Worm (Caenorhabditis elegans) whole organism, L1 larva: ENCODE measurements around the gene F52H2.3.

Source experiments
- C16A3.4 ChIP-seq: fragments of 150-350 bp; optimal IDR thresholded peaks from 2 replicates; lab custom pipeline; 2014; ENCODE audit warnings: missing biosample characterization, missing genetic modification characterization
- C34B4.2 ChIP-seq: sonication (generic microtip); optimal IDR thresholded peaks from 2 replicates; lab custom pipeline; 2017; ENCODE audit warnings: mild to moderate bottlenecking, missing genetic modification characterization, missing compliant biosample characterization
- aha-1 ChIP-seq: fragments of 150-350 bp; optimal IDR thresholded peaks from 2 replicates; lab custom pipeline; 2014; ENCODE audit warnings: missing biosample characterization, missing genetic modification characterization
- aly-2 ChIP-seq: fragments of 150-350 bp; optimal IDR thresholded peaks from 2 replicates; lab custom pipeline; 2014; ENCODE audit warnings: missing biosample characterization, missing genetic modification characterization
- ceh-8 ChIP-seq: fragments of 200-800 bp; sonication (Bioruptor generic); optimal IDR thresholded peaks from 2 replicates; lab custom pipeline; 2018; ENCODE audit warnings: mild to moderate bottlenecking, missing genetic modification characterization, moderate library complexity, missing compliant biosample characterization
- ceh-90 ChIP-seq: sonication (generic microtip); optimal IDR thresholded peaks from 2 replicates; lab custom pipeline; 2016; ENCODE audit warnings: missing genetic modification characterization, missing compliant biosample characterization
- ces-1 ChIP-seq: fragments of 150-350 bp; optimal IDR thresholded peaks from 2 replicates; lab custom pipeline; 2014; ENCODE audit warnings: missing biosample characterization, missing genetic modification reagents, missing genetic modification characterization
- efl-1 ChIP-seq, 4 experiments: fragments of 150-350 bp; optimal IDR thresholded peaks in 3 of 4; peaks in 1 of 4; 1 replicate in 1 of 4; 2 replicates in 3 of 4; lab custom pipeline; 2014; ENCODE audit warnings: missing biosample characterization in 2 of 4, missing genetic modification characterization in 2 of 4, missing genetic modification reagents in 2 of 4
- elt-2 ChIP-seq: sonication (generic microtip); optimal IDR thresholded peaks from 2 replicates; lab custom pipeline; 2016; ENCODE audit warnings: missing genetic modification characterization, mild to moderate bottlenecking, inconsistent platforms, missing compliant biosample characterization, missing genetic modification reagents
- elt-3 ChIP-seq, 6 experiments: fragments of 150-350 bp in 1 of 6; sonication (generic microtip); optimal IDR thresholded peaks; 2 replicates each; lab custom pipeline; 2017 to 2018; ENCODE audit warnings: missing biosample characterization in 6 of 6, missing genetic modification characterization in 6 of 6, inconsistent platforms in 1 of 6
- ets-5 ChIP-seq: fragments of 200-800 bp; sonication (Bioruptor generic); IDR thresholded peaks from 2 replicates; pipeline ENCODE4 v1.3.6; 2022; ENCODE audit warnings: missing genetic modification characterization, missing compliant biosample characterization
- fkh-10 ChIP-seq: sonication (generic microtip); optimal IDR thresholded peaks from 2 replicates; lab custom pipeline; 2017; ENCODE audit warnings: missing biosample characterization, missing genetic modification reagents, missing genetic modification characterization
- fkh-4 ChIP-seq: sonication (generic microtip); optimal IDR thresholded peaks from 2 replicates; lab custom pipeline; 2016; ENCODE audit warnings: missing compliant biosample characterization, missing genetic modification characterization, borderline replicate concordance
- hlh-17 ChIP-seq: fragments of 200-800 bp; sonication (Bioruptor generic); optimal IDR thresholded peaks from 2 replicates; lab custom pipeline; 2018; ENCODE audit warnings: missing genetic modification characterization, mild to moderate bottlenecking, missing compliant biosample characterization, moderate library complexity, borderline replicate concordance
- hlh-4 ChIP-seq: sonication (generic microtip); optimal IDR thresholded peaks from 2 replicates; lab custom pipeline; 2016; ENCODE audit warnings: mild to moderate bottlenecking, missing genetic modification characterization, missing compliant biosample characterization
- irx-1 ChIP-seq: sonication (generic microtip); optimal IDR thresholded peaks from 2 replicates; lab custom pipeline; 2016; ENCODE audit warnings: missing genetic modification characterization, missing compliant biosample characterization
- jun-1 ChIP-seq: fragments of 150-350 bp; optimal IDR thresholded peaks from 2 replicates; lab custom pipeline; 2014; ENCODE audit warnings: missing biosample characterization, missing genetic modification reagents, missing genetic modification characterization
- lin-14 ChIP-seq: fragments of 200-800 bp; sonication (Bioruptor generic); optimal IDR thresholded peaks from 2 replicates; lab custom pipeline; 2018; ENCODE audit warnings: mild to moderate bottlenecking, missing genetic modification characterization, moderate library complexity, missing compliant biosample characterization
- lin-35 ChIP-seq, 2 experiments: fragments of 150-350 bp; optimal IDR thresholded peaks; 2 replicates each; lab custom pipeline; 2014; ENCODE audit warnings: missing biosample characterization in 2 of 2, missing genetic modification characterization in 2 of 2, missing genetic modification reagents in 2 of 2
- lir-3 ChIP-seq: sonication (generic microtip); optimal IDR thresholded peaks from 2 replicates; lab custom pipeline; 2016; ENCODE audit warnings: mild to moderate bottlenecking, missing genetic modification characterization, moderate library complexity, missing compliant biosample characterization; ENCODE audit not compliant: poor library complexity
- lsy-2 ChIP-seq, 2 experiments: fragments of 150-350 bp; optimal IDR thresholded peaks; 2 replicates each; lab custom pipeline; 2014; ENCODE audit warnings: missing biosample characterization in 2 of 2, missing genetic modification characterization in 2 of 2
- mdl-1 ChIP-seq, 2 experiments: fragments of 150-350 bp; optimal IDR thresholded peaks; 2 replicates each; lab custom pipeline; 2014 to 2017; ENCODE audit warnings: missing biosample characterization in 2 of 2, missing genetic modification characterization in 2 of 2, inconsistent platforms in 1 of 2
- mef-2 ChIP-seq: fragments of 150-350 bp; optimal IDR thresholded peaks from 2 replicates; lab custom pipeline; 2014; ENCODE audit warnings: missing biosample characterization, missing genetic modification characterization
- mep-1 ChIP-seq: fragments of 150-350 bp; optimal IDR thresholded peaks from 2 replicates; lab custom pipeline; 2014; ENCODE audit warnings: missing biosample characterization, missing genetic modification characterization
- nhr-20 ChIP-seq: sonication (generic microtip); optimal IDR thresholded peaks from 2 replicates; lab custom pipeline; 2016; ENCODE audit warnings: mild to moderate bottlenecking, missing genetic modification characterization, missing compliant biosample characterization
- nhr-237 ChIP-seq: fragments of 150-350 bp; optimal IDR thresholded peaks from 2 replicates; lab custom pipeline; 2014; ENCODE audit warnings: missing biosample characterization, missing genetic modification characterization
- nhr-28 ChIP-seq: fragments of 150-350 bp; optimal IDR thresholded peaks from 2 replicates; lab custom pipeline; 2014; ENCODE audit warnings: missing biosample characterization, missing genetic modification characterization
- nhr-47 ChIP-seq: sonication (generic microtip); optimal IDR thresholded peaks from 2 replicates; lab custom pipeline; 2016; ENCODE audit warnings: mild to moderate bottlenecking, missing genetic modification characterization, moderate library complexity, missing compliant biosample characterization
- nhr-71 ChIP-seq: sonication (generic microtip); optimal IDR thresholded peaks from 2 replicates; lab custom pipeline; 2016; ENCODE audit warnings: mild to moderate bottlenecking, missing genetic modification characterization, moderate library complexity, missing compliant biosample characterization
- nhr-76 ChIP-seq: sonication (generic microtip); optimal IDR thresholded peaks from 2 replicates; lab custom pipeline; 2017; ENCODE audit warnings: missing biosample characterization, missing genetic modification characterization
- nhr-77 ChIP-seq: fragments of 150-350 bp; optimal IDR thresholded peaks from 2 replicates; lab custom pipeline; 2014; ENCODE audit warnings: missing biosample characterization, missing genetic modification characterization
- nhr-84 ChIP-seq: sonication (generic microtip); optimal IDR thresholded peaks from 2 replicates; lab custom pipeline; 2017; ENCODE audit warnings: missing biosample characterization, missing genetic modification characterization
- nhr-85 ChIP-seq: sonication (generic microtip); peaks from one replicate; lab custom pipeline; 2016; ENCODE audit warnings: missing genetic modification characterization, inconsistent platforms, missing compliant biosample characterization
- nhr-90 ChIP-seq: sonication (generic microtip); optimal IDR thresholded peaks from 2 replicates; lab custom pipeline; 2016; ENCODE audit warnings: mild to moderate bottlenecking, missing genetic modification characterization, missing compliant biosample characterization; ENCODE audit not compliant: poor library complexity
- pag-3 ChIP-seq: sonication (generic microtip); optimal IDR thresholded peaks from 2 replicates; lab custom pipeline; 2017; ENCODE audit warnings: missing genetic modification characterization, mild to moderate bottlenecking, missing compliant biosample characterization, antibody characterized with exemption, borderline replicate concordance; ENCODE audit not compliant: insufficient read depth
- pqm-1 ChIP-seq: sonication (generic microtip); optimal IDR thresholded peaks from 3 replicates; lab custom pipeline; 2017; ENCODE audit warnings: missing biosample characterization, missing genetic modification characterization
- skn-1 ChIP-seq: fragments of 150-350 bp; optimal IDR thresholded peaks from 2 replicates; lab custom pipeline; 2014; ENCODE audit warnings: missing biosample characterization, missing genetic modification characterization
- snpc-4 ChIP-seq: fragments of 150-350 bp; optimal IDR thresholded peaks from 2 replicates; lab custom pipeline; 2014; ENCODE audit warnings: missing biosample characterization, missing genetic modification characterization
- snu-23 ChIP-seq: sonication (generic microtip); optimal IDR thresholded peaks from 2 replicates; lab custom pipeline; 2016; ENCODE audit warnings: missing genetic modification characterization, missing compliant biosample characterization
- swsn-7 ChIP-seq: sonication (generic microtip); optimal IDR thresholded peaks from 2 replicates; lab custom pipeline; 2016; ENCODE audit warnings: missing genetic modification characterization, missing compliant biosample characterization
- tbx-2 ChIP-seq: sonication (generic microtip); optimal IDR thresholded peaks from 2 replicates; lab custom pipeline; 2016; ENCODE audit warnings: missing genetic modification characterization, missing compliant biosample characterization
- tlp-1 ChIP-seq: fragments of 150-350 bp; optimal IDR thresholded peaks from 2 replicates; lab custom pipeline; 2014; ENCODE audit warnings: missing biosample characterization, missing genetic modification characterization
- unc-130 ChIP-seq: fragments of 150-350 bp; optimal IDR thresholded peaks from 2 replicates; lab custom pipeline; 2017; ENCODE audit warnings: missing biosample characterization, missing genetic modification characterization, inconsistent platforms
- unc-30 ChIP-seq: sonication (generic microtip); optimal IDR thresholded peaks from 2 replicates; lab custom pipeline; 2017; ENCODE audit warnings: missing biosample characterization, missing genetic modification characterization
- zag-1 ChIP-seq: fragments of 150-350 bp; optimal IDR thresholded peaks from 2 replicates; lab custom pipeline; 2014; ENCODE audit warnings: missing biosample characterization, missing genetic modification characterization
- ztf-11 ChIP-seq, 2 experiments: sonication (generic microtip); optimal IDR thresholded peaks; 2 replicates each; lab custom pipeline; 2016 to 2017; ENCODE audit warnings: missing genetic modification characterization in 2 of 2, missing biosample characterization in 1 of 2, missing compliant biosample characterization in 1 of 2

The F52H2.3 gene

DNA sequence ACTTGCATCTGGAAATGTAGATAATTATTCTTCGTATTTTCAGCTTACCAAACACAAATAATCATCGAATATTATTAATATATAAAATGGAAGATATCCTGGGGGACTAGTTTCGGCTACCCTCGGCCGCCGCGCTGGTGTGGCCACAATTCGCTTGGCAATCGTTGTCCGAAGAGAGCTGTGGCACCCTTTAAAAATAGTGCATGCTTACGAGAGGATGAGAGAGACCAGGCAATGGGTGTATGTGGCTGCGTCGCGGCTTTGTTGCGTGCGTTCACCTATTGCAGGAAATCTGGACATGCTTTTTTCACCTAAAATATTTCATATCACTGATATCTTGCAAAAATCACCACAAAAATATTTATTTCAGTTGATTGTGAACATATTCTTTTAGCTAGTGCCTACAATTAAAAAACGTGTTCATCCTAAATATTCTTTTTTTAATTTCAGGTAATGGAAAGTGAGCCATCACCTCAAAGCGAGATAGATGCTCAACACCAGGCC is 31.8 kb upstream of the F52H2.3 start, which contains the start of the genes ccd-5 and F52H2.1 (continued):
- TF ChIP-seq nhr-76 (tag; lab: Kevin White, UChicago) = no peak
- TF ChIP-seq ets-5 (GFP tag; lab: Robert Waterston, UW) = no peak

DNA sequence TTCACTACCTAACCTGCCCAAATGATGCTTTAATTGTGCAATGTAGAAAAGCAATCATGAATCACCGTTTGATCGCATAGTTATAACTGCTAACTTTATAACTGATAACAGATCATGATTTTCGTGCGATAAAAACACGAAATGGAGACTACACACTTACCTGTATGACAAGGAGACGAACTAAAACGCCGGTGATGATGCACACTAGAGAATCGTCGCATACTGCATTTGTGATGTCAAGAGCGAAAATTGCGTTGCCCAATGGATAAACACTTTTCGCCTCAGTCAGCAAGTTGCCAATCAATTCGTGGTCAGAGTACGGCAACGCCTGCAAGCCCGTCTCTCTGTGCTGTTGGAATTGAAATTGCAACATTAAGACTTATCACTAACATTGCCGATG is 28.2 kb upstream of the F52H2.3 start:
- TF ChIP-seq pag-3 (tag; lab: Kevin White, UChicago) = no peak
- TF ChIP-seq lsy-2 (tag; optimal IDR thresholded peaks at IDR 0.05; lab: Kevin White, UChicago) = no peak
- TF ChIP-seq ceh-8 (GFP tag; lab: Kevin White, UChicago) = no peak
- TF ChIP-seq nhr-71 (tag; lab: Kevin White, UChicago) = peak; percentile 35
- no peak for TF ChIP-seq ztf-11 (tag; optimal IDR thresholded peaks at IDR 0.05; lab: Kevin White, UChicago)
- no peak for TF ChIP-seq ceh-90 (tag; lab: Kevin White, UChicago)
- no peak for TF ChIP-seq nhr-84
- no peak for TF ChIP-seq aha-1 (tag; lab: Kevin White, UChicago)
- no peak for TF ChIP-seq C16A3.4 (tag; lab: Kevin White, UChicago)
- TF ChIP-seq mdl-1 (tag; optimal IDR thresholded peaks at IDR 0.05; lab: Kevin White, UChicago) = no peak
- TF ChIP-seq nhr-76 (tag; lab: Kevin White, UChicago) = no peak
- TF ChIP-seq unc-30 (tag; lab: Kevin White, UChicago) = no peak
- TF ChIP-seq nhr-90 (tag; lab: Kevin White, UChicago) = peak; percentile 18
- TF ChIP-seq aly-2 (tag; lab: Kevin White, UChicago) = no peak
- no peak for TF ChIP-seq jun-1 (tag; lab: Kevin White, UChicago)
- TF ChIP-seq mef-2 (tag; lab: Kevin White, UChicago) = no peak
- peak; percentile 48 for TF ChIP-seq nhr-85 (tag; lab: Kevin White, UChicago)
- TF ChIP-seq nhr-237 (tag; lab: Kevin White, UChicago) = no peak
- TF ChIP-seq mep-1 (tag; lab: Kevin White, UChicago) = no peak
- no peak for TF ChIP-seq zag-1 (tag; lab: Kevin White, UChicago)
- no peak for TF ChIP-seq elt-3 (tag; optimal IDR thresholded peaks at IDR 0.05; lab: Kevin White, UChicago)
- no peak for TF ChIP-seq tlp-1 (tag; lab: Kevin White, UChicago)
- peak; percentile 60 for TF ChIP-seq lin-14
- TF ChIP-seq elt-2 = peak; percentile 91
- no peak for TF ChIP-seq hlh-17 (GFP tag; lab: Kevin White, UChicago)
- TF ChIP-seq nhr-47 = no peak
- no peak for TF ChIP-seq hlh-4 (tag; lab: Kevin White, UChicago)
- peak; percentile 15 for TF ChIP-seq snu-23 (GFP tag; lab: Kevin White, UChicago)
- TF ChIP-seq lir-3 (tag; lab: Kevin White, UChicago) = no peak
- TF ChIP-seq snpc-4 = no peak
- TF ChIP-seq pqm-1 (tag; lab: Kevin White, UChicago) = peak; percentile 42
- no peak for TF ChIP-seq tbx-2 (tag; lab: Kevin White, UChicago)
- TF ChIP-seq C34B4.2 = no peak
- no peak for TF ChIP-seq efl-1 (optimal IDR thresholded peaks at IDR 0.05; lab: Kevin White, UChicago)
- no peak for TF ChIP-seq efl-1 (GFP tag; optimal IDR thresholded peaks at IDR 0.05 in 1 of 2; lab: Kevin White, UChicago)
- peak; percentile 14 for TF ChIP-seq unc-130 (tag; lab: Kevin White, UChicago)
- TF ChIP-seq irx-1 = no peak
- no peak for TF ChIP-seq nhr-28 (tag; lab: Kevin White, UChicago)
- no peak for TF ChIP-seq skn-1 (tag; lab: Kevin White, UChicago)
- TF ChIP-seq fkh-10 (GFP tag; lab: Kevin White, UChicago) = no peak
- peak; percentile 62 for TF ChIP-seq nhr-20 (tag; lab: Kevin White, UChicago)
- TF ChIP-seq nhr-77 (tag; lab: Kevin White, UChicago) = no peak
- TF ChIP-seq lin-35 (GFP tag; optimal IDR thresholded peaks at IDR 0.05; lab: Kevin White, UChicago) = peak in 1 of 2 experiments; percentile 30
- no peak for TF ChIP-seq ces-1 (GFP tag; lab: Kevin White, UChicago)
- TF ChIP-seq fkh-4 = no peak
- TF ChIP-seq swsn-7 (tag; lab: Kevin White, UChicago) = no peak
